Worm (Caenorhabditis elegans) whole organism, L2 larva: ENCODE data around the gene F13C5.1.

Experiments
- C34F6.9 ChIP-seq: fragments of 150-350 bp; optimal IDR thresholded peaks from 2 replicates; lab custom pipeline; 2014; ENCODE audit warnings: missing biosample characterization, missing genetic modification characterization
- F13H6.1 ChIP-seq: sonication (generic microtip); optimal IDR thresholded peaks from 2 replicates; lab custom pipeline; 2016; ENCODE audit warnings: missing genetic modification characterization, missing compliant biosample characterization
- R02D3.7 ChIP-seq: fragments of 150-350 bp; optimal IDR thresholded peaks from 2 replicates; lab custom pipeline; 2014; ENCODE audit warnings: missing biosample characterization, missing genetic modification characterization
- Y55F3AM.14 ChIP-seq: fragments of 200-800 bp; sonication (Bioruptor generic); optimal IDR thresholded peaks from 2 replicates; lab custom pipeline; 2018; ENCODE audit warnings: mild to moderate bottlenecking, missing genetic modification characterization, missing compliant biosample characterization
- ZK546.5 ChIP-seq: sonication (generic microtip); optimal IDR thresholded peaks from 2 replicates; lab custom pipeline; 2017; ENCODE audit warnings: missing biosample characterization, missing genetic modification characterization
- alr-1 ChIP-seq: fragments of 150-350 bp; optimal IDR thresholded peaks from 2 replicates; lab custom pipeline; 2014; ENCODE audit warnings: missing biosample characterization, missing genetic modification characterization
- blmp-1 ChIP-seq: sonication (generic microtip); optimal IDR thresholded peaks from 2 replicates; lab custom pipeline; 2017; ENCODE audit warnings: missing genetic modification characterization, mild to moderate bottlenecking, missing compliant biosample characterization, antibody characterized with exemption, moderate library complexity; ENCODE audit not compliant: insufficient read depth
- ceh-16 ChIP-seq: fragments of 150-350 bp; optimal IDR thresholded peaks from 2 replicates; lab custom pipeline; 2014; ENCODE audit warnings: missing biosample characterization, missing genetic modification characterization
- ceh-82 ChIP-seq: fragments of 150-350 bp; optimal IDR thresholded peaks from 2 replicates; lab custom pipeline; 2014; ENCODE audit warnings: missing biosample characterization, missing genetic modification characterization
- crh-2 ChIP-seq: sonication (generic microtip); optimal IDR thresholded peaks from 2 replicates; lab custom pipeline; 2017; ENCODE audit warnings: missing biosample characterization, missing genetic modification characterization
- dmd-4 ChIP-seq: sonication (generic microtip); optimal IDR thresholded peaks from 2 replicates; lab custom pipeline; 2017; ENCODE audit warnings: missing biosample characterization, missing genetic modification characterization
- egl-27 ChIP-seq: sonication (generic microtip); optimal IDR thresholded peaks from 3 replicates; lab custom pipeline; 2017; ENCODE audit warnings: missing biosample characterization, missing genetic modification reagents, missing genetic modification characterization
- elt-1 ChIP-seq: fragments of 150-350 bp; optimal IDR thresholded peaks from 2 replicates; lab custom pipeline; 2014; ENCODE audit warnings: missing biosample characterization, missing genetic modification characterization
- elt-3 ChIP-seq: sonication (generic microtip); optimal IDR thresholded peaks from 2 replicates; lab custom pipeline; 2017; ENCODE audit warnings: missing biosample characterization, missing genetic modification characterization
- fos-1 ChIP-seq: fragments of 150-350 bp; optimal IDR thresholded peaks from 2 replicates; lab custom pipeline; 2014; ENCODE audit warnings: missing biosample characterization, missing genetic modification characterization
- gmeb-1 ChIP-seq: fragments of 150-350 bp; optimal IDR thresholded peaks from 2 replicates; lab custom pipeline; 2014; ENCODE audit warnings: missing biosample characterization, missing genetic modification characterization
- lin-11 ChIP-seq: fragments of 150-350 bp; sonication (generic microtip); optimal IDR thresholded peaks from 2 replicates; lab custom pipeline; 2014; ENCODE audit warnings: missing biosample characterization, missing genetic modification characterization, inconsistent platforms, mixed read lengths
- lin-13 ChIP-seq: fragments of 150-350 bp; optimal IDR thresholded peaks from 2 replicates; lab custom pipeline; 2014; ENCODE audit warnings: missing biosample characterization, missing genetic modification reagents, missing genetic modification characterization
- lin-39 ChIP-seq: fragments of 150-350 bp; optimal IDR thresholded peaks from 2 replicates; lab custom pipeline; 2014; ENCODE audit warnings: missing biosample characterization, missing genetic modification reagents, missing genetic modification characterization
- lsy-2 ChIP-seq, 2 experiments: fragments of 150-350 bp in 1 of 2; sonication (generic microtip) in 1 of 2; optimal IDR thresholded peaks; 2 replicates each; lab custom pipeline; 2014 to 2017; ENCODE audit warnings: missing biosample characterization in 2 of 2, missing genetic modification characterization in 2 of 2
- mab-5 ChIP-seq: fragments of 150-350 bp; optimal IDR thresholded peaks from 2 replicates; lab custom pipeline; 2014; ENCODE audit warnings: missing biosample characterization, missing genetic modification characterization
- mbf-1 ChIP-seq: sonication (generic microtip); optimal IDR thresholded peaks from 2 replicates; lab custom pipeline; 2017; ENCODE audit warnings: missing biosample characterization, missing genetic modification characterization
- mdl-1 ChIP-seq, 2 experiments: fragments of 150-350 bp in 1 of 2; sonication (generic microtip) in 1 of 2; optimal IDR thresholded peaks; 2 replicates each; lab custom pipeline; 2017; ENCODE audit warnings: missing biosample characterization in 2 of 2, missing genetic modification characterization in 2 of 2
- nhr-10 ChIP-seq: sonication (generic microtip); optimal IDR thresholded peaks from 2 replicates; lab custom pipeline; 2017; ENCODE audit warnings: missing biosample characterization, missing genetic modification characterization
- nhr-12 ChIP-seq: fragments of 150-350 bp; optimal IDR thresholded peaks from 2 replicates; lab custom pipeline; 2014; ENCODE audit warnings: missing biosample characterization, missing genetic modification characterization
- nhr-129 ChIP-seq: fragments of 150-350 bp; optimal IDR thresholded peaks from 2 replicates; lab custom pipeline; 2014; ENCODE audit warnings: missing biosample characterization, missing genetic modification characterization
- nhr-21 ChIP-seq: fragments of 150-350 bp; optimal IDR thresholded peaks from 2 replicates; lab custom pipeline; 2014; ENCODE audit warnings: missing biosample characterization, missing genetic modification characterization
- nhr-23 ChIP-seq: fragments of 150-350 bp; optimal IDR thresholded peaks from 2 replicates; lab custom pipeline; 2014; ENCODE audit warnings: missing biosample characterization, missing genetic modification reagents, missing genetic modification characterization
- nhr-25 ChIP-seq: fragments of 150-350 bp; sonication (generic microtip); optimal IDR thresholded peaks from 3 replicates; lab custom pipeline; 2014; ENCODE audit warnings: missing biosample characterization, missing genetic modification characterization
- nhr-6 ChIP-seq: fragments of 150-350 bp; optimal IDR thresholded peaks from 2 replicates; lab custom pipeline; 2014; ENCODE audit warnings: missing biosample characterization, missing genetic modification characterization
- nhr-77 ChIP-seq: fragments of 150-350 bp; optimal IDR thresholded peaks from 2 replicates; lab custom pipeline; 2014; ENCODE audit warnings: missing biosample characterization, missing genetic modification characterization
- peb-1 ChIP-seq: fragments of 150-350 bp; optimal IDR thresholded peaks from 2 replicates; lab custom pipeline; 2014; ENCODE audit warnings: missing biosample characterization, missing genetic modification characterization
- sem-4 ChIP-seq: fragments of 150-350 bp; optimal IDR thresholded peaks from 2 replicates; lab custom pipeline; 2014; ENCODE audit warnings: missing biosample characterization, missing genetic modification reagents, missing genetic modification characterization
- sma-3 ChIP-seq: sonication (generic microtip); optimal IDR thresholded peaks from 2 replicates; lab custom pipeline; 2016; ENCODE audit warnings: missing genetic modification reagents, missing genetic modification characterization, missing compliant biosample characterization
- sma-9 ChIP-seq, 2 experiments: fragments of 150-350 bp in 1 of 2; sonication (generic microtip) in 1 of 2; optimal IDR thresholded peaks; 2 replicates each; lab custom pipeline; 2014 to 2016; ENCODE audit warnings: missing genetic modification characterization in 2 of 2, mild to moderate bottlenecking in 1 of 2, missing biosample characterization in 1 of 2, missing compliant biosample characterization in 1 of 2, missing genetic modification reagents in 1 of 2, moderate library complexity in 1 of 2
- snpc-4 ChIP-seq: fragments of 150-350 bp; optimal IDR thresholded peaks from 2 replicates; lab custom pipeline; 2014; ENCODE audit warnings: missing biosample characterization, missing genetic modification characterization
- unc-39 ChIP-seq: fragments of 150-350 bp; optimal IDR thresholded peaks from 2 replicates; lab custom pipeline; 2014; ENCODE audit warnings: missing biosample characterization, missing genetic modification characterization
- unc-62 ChIP-seq: fragments of 150-350 bp; optimal IDR thresholded peaks from 2 replicates; lab custom pipeline; 2014; ENCODE audit warnings: missing biosample characterization, missing genetic modification reagents, missing genetic modification characterization
- zag-1 ChIP-seq: fragments of 150-350 bp; optimal IDR thresholded peaks from 2 replicates; lab custom pipeline; 2014; ENCODE audit warnings: missing biosample characterization, missing genetic modification characterization
- ztf-1 ChIP-seq: fragments of 200-800 bp; sonication (Bioruptor generic); conservative IDR thresholded peaks from 2 replicates; pipeline ENCODE4 v1.3.6; 2022; ENCODE audit warnings: missing genetic modification characterization, missing compliant biosample characterization
- ztf-11 ChIP-seq: sonication (generic microtip); optimal IDR thresholded peaks from 2 replicates; lab custom pipeline; 2017; ENCODE audit warnings: missing biosample characterization, missing genetic modification characterization
- ztf-4 ChIP-seq: fragments of 150-350 bp; optimal IDR thresholded peaks from 2 replicates; lab custom pipeline; 2014; ENCODE audit warnings: missing biosample characterization, missing genetic modification characterization

The F13C5.1 gene

ce11 chrX:585598-586217 is 16.3 kb upstream of the F13C5.1 start:
- TF ChIP-seq nhr-25 (peak; percentile 11), elt-1 (tag; lab: Kevin White, UChicago) (peak; percentile 41), snpc-4 (tag; lab: Kevin White, UChicago) (no peak), ceh-16 (tag; lab: Kevin White, UChicago) (peak; percentile 11), R02D3.7 (tag; lab: Kevin White, UChicago) (no peak)

DNA sequence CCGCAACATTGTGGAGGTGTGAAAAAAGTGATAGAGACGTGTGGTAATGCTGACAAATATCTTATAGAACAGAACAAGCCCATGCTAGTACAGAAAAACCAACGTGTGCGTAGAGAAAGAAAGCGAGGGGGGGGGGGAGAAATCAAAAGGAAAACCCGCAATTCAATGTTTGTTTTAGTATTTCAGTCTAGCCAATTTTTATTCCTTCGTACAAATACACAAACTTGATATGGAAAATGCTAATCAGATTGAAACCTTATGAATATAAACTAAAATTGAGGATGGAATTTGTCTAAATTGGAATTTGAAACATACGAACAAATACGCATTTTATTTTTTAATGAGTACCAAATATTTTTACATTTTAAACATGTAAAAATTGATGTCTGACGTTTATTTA is 14.2 kb upstream of the F13C5.1 start, which contains the start of gene mrp-1:
TSS of gene mrp-1 (minus strand) at position 101 of the 400 bp plus-strand sequence.
- TF ChIP-seq nhr-10 (tag; lab: Kevin White, UChicago) (no peak), nhr-12 (no peak), egl-27 (no peak), nhr-25 (no peak), unc-62 (GFP tag; lab: Kevin White, UChicago) (no peak), ceh-82 (tag; lab: Kevin White, UChicago) (no peak), lsy-2 (tag; optimal IDR thresholded peaks at IDR 0.05; lab: Kevin White, UChicago) (no peak), ztf-11 (no peak), blmp-1 (tag; lab: Kevin White, UChicago) (no peak), mab-5 (tag; lab: Kevin White, UChicago) (no peak), lin-13 (GFP tag; lab: Kevin White, UChicago) (no peak), lin-11 (no peak), elt-1 (tag; lab: Kevin White, UChicago) (no peak), Y55F3AM.14 (no peak)
- TF ChIP-seq, all 48 proteins: peak for 0

- TF ChIP-seq lsy-2 (tag; optimal IDR thresholded peaks at IDR 0.05; lab: Kevin White, UChicago), result no peak
- no peak for TF ChIP-seq lin-39
- TF ChIP-seq nhr-77 (tag; lab: Kevin White, UChicago), result no peak
- no peak for TF ChIP-seq snpc-4 (tag; lab: Kevin White, UChicago)
- TF ChIP-seq crh-2 (tag; lab: Kevin White, UChicago), result no peak
- no peak for TF ChIP-seq ztf-11
- TF ChIP-seq nhr-6 (tag; lab: Kevin White, UChicago), result no peak
- TF ChIP-seq nhr-12, result no peak
- no peak for TF ChIP-seq mab-5 (tag; lab: Kevin White, UChicago)
- no peak for TF ChIP-seq mbf-1 (tag; lab: Kevin White, UChicago)
- no peak for TF ChIP-seq sem-4 (tag; lab: Kevin White, UChicago)
- TF ChIP-seq nhr-23 (tag; lab: Kevin White, UChicago), result no peak
- no peak for TF ChIP-seq ceh-16 (tag; lab: Kevin White, UChicago)
- no peak for TF ChIP-seq ztf-1 (GFP tag; lab: Robert Waterston, UW)
- TF ChIP-seq dmd-4 (tag; lab: Kevin White, UChicago), result no peak
Measured at ce11 chrX:591056-591455, 10.9 kb upstream of the F13C5.1 start.

ce11 chrX:593245-593733 is 8.7 kb upstream of the F13C5.1 start:
- no peak for TF ChIP-seq lin-39
- no peak for TF ChIP-seq alr-1 (tag; lab: Kevin White, UChicago)
- no peak for TF ChIP-seq ceh-82 (tag; lab: Kevin White, UChicago)
- TF ChIP-seq zag-1 (tag; lab: Kevin White, UChicago), result peak; percentile 89
- TF ChIP-seq C34F6.9 (tag; lab: Kevin White, UChicago), result peak; percentile 92
- peak; percentile 64 for TF ChIP-seq blmp-1 (tag; lab: Kevin White, UChicago)
- TF ChIP-seq elt-3 (tag; lab: Kevin White, UChicago), result no peak
- TF ChIP-seq egl-27, result peak; percentile 63
- TF ChIP-seq mdl-1 (tag; optimal IDR thresholded peaks at IDR 0.05; lab: Kevin White, UChicago), result peak; percentile 86 to 96
- TF ChIP-seq ZK546.5 (tag; lab: Kevin White, UChicago), result no peak
- peak; percentile 79 for TF ChIP-seq sma-9 (GFP tag; optimal IDR thresholded peaks at IDR 0.05; lab: Kevin White, UChicago)
- no peak for TF ChIP-seq sma-9 (tag; optimal IDR thresholded peaks at IDR 0.05; lab: Kevin White, UChicago)
- TF ChIP-seq ceh-16 (tag; lab: Kevin White, UChicago), result peak; percentile 37
- TF ChIP-seq snpc-4 (tag; lab: Kevin White, UChicago), result peak; percentile 54
- peak; percentile 63 for TF ChIP-seq sma-3 (GFP tag; lab: Kevin White, UChicago)
- TF ChIP-seq nhr-21, result peak; percentile 62
- TF ChIP-seq peb-1, result peak; percentile 88
- peak; percentile 72 for TF ChIP-seq ztf-4
- no peak for TF ChIP-seq unc-62 (GFP tag; lab: Kevin White, UChicago)
- peak; percentile 85 for TF ChIP-seq nhr-6 (tag; lab: Kevin White, UChicago)
- TF ChIP-seq gmeb-1, result peak; percentile 42
- TF ChIP-seq lin-11, result peak; percentile 56
- TF ChIP-seq unc-39 (tag; lab: Kevin White, UChicago), result peak; percentile 12
- TF ChIP-seq lin-13 (GFP tag; lab: Kevin White, UChicago), result peak; percentile 76
- TF ChIP-seq dmd-4 (tag; lab: Kevin White, UChicago), result no peak
- TF ChIP-seq fos-1 (tag; lab: Kevin White, UChicago), result peak; percentile 84
- TF ChIP-seq elt-1 (tag; lab: Kevin White, UChicago), result no peak
- TF ChIP-seq nhr-23 (tag; lab: Kevin White, UChicago), result peak; percentile 48
- peak; percentile 80 for TF ChIP-seq nhr-25
- TF ChIP-seq Y55F3AM.14, result peak; percentile 78
- TF ChIP-seq ztf-1 (GFP tag; lab: Robert Waterston, UW), result no peak
- TF ChIP-seq nhr-12, result no peak
- TF ChIP-seq crh-2 (tag; lab: Kevin White, UChicago), result peak; percentile 88
- peak; percentile 95 for TF ChIP-seq F13H6.1
- TF ChIP-seq sem-4 (tag; lab: Kevin White, UChicago), result peak; percentile 81
- peak; percentile 81 for TF ChIP-seq mab-5 (tag; lab: Kevin White, UChicago)
- TF ChIP-seq nhr-129 (tag; lab: Kevin White, UChicago), result peak; percentile 98
